Fruit fly (Drosophila melanogaster) ovary, adult (tissue): ENCODE results near the gene CG33679.

Experiments used
- CG17801 ChIP-seq: fragments of 200-800 bp; optimal IDR thresholded peaks from 2 replicates; lab custom pipeline; 2019; ENCODE audit warnings: missing biosample characterization, mild to moderate bottlenecking, missing genetic modification characterization, moderate library complexity; ENCODE audit not compliant: partially characterized antibody

The CG33679 gene

dm6 chr2L:15058118-15058402, at the start of gene CG33679:
Gene CG33679 (plus strand): TSS chr2L:15058303.
- no peak for TF ChIP-seq CG17801 (GFP tag; lab: Kevin White, UChicago)

- TF ChIP-seq CG17801 (GFP tag; lab: Kevin White, UChicago) = peak; percentile 86
Observed at dm6 chr2L:15009703-15010102, 48.4 kb upstream of the CG33679 start, which contains the start of the genes THG and Rnmt. Gene THG (minus strand): TSS chr2L:15009724. Gene Rnmt (plus strand): TSS chr2L:15009939.

dm6 chr2L:15011779-15012178, 46.3 kb upstream of the CG33679 start:
- TF ChIP-seq CG17801 (GFP tag; lab: Kevin White, UChicago) = no peak

dm6 chr2L:15013523-15013922, 44.6 kb upstream of the CG33679 start:
- no peak for TF ChIP-seq CG17801 (GFP tag; lab: Kevin White, UChicago)

- no peak for TF ChIP-seq CG17801 (GFP tag; lab: Kevin White, UChicago)
Observed at dm6 chr2L:15016031-15016430, 42.1 kb upstream of the CG33679 start, which contains the start of gene GABA-B-R1. Gene GABA-B-R1 (plus strand): TSS chr2L:15016331.

- no peak for TF ChIP-seq CG17801 (GFP tag; lab: Kevin White, UChicago)
Observed at dm6 chr2L:15026582-15026981, 31.5 kb upstream of the CG33679 start, which contains the start of gene CG33310. Gene CG33310 (plus strand): TSS chr2L:15026882.

- TF ChIP-seq CG17801 (GFP tag; lab: Kevin White, UChicago) = no peak
Observed at dm6 chr2L:15031650-15032049, 26.5 kb upstream of the CG33679 start, which contains the start of gene CG31832. Gene CG31832 (minus strand): TSS chr2L:15031750.

dm6 chr2L:15035366-15035765, 22.7 kb upstream of the CG33679 start, which contains the start of gene yellow-c:
Gene yellow-c (plus strand): TSS chr2L:15035394.
- TF ChIP-seq CG17801 (GFP tag; lab: Kevin White, UChicago) = no peak

- no peak for TF ChIP-seq CG17801 (GFP tag; lab: Kevin White, UChicago)
Observed at dm6 chr2L:15038339-15039308, 19.5 kb upstream of the CG33679 start, which contains the start of gene CIAPIN1. Gene CIAPIN1 (minus strand): TSS chr2L:15038861.

dm6 chr2L:15039309-15039772, 18.8 kb upstream of the CG33679 start:
- TF ChIP-seq CG17801 (GFP tag; lab: Kevin White, UChicago) = peak; percentile 16

dm6 chr2L:15043718-15044117, 14.4 kb upstream of the CG33679 start:
- TF ChIP-seq CG17801 (GFP tag; lab: Kevin White, UChicago) = no peak

dm6 chr2L:15052805-15053388, 5.2 kb upstream of the CG33679 start:
- no peak for TF ChIP-seq CG17801 (GFP tag; lab: Kevin White, UChicago)

- no peak for TF ChIP-seq CG17801 (GFP tag; lab: Kevin White, UChicago)
Observed at dm6 chr2L:15055105-15055504, 3.0 kb upstream of the CG33679 start.

dm6 chr2L:15056359-15057220, 1.5 kb upstream of the CG33679 start:
- TF ChIP-seq CG17801 (GFP tag; lab: Kevin White, UChicago) = peak; percentile 63
